Fruit fly (Drosophila melanogaster) whole organism, embryonic: Measurements from ENCODE around the gene papi.

Source experiments
- Adf1 ChIP-seq: fragments of 200-800 bp; sonication (Bioruptor generic); IDR thresholded peaks from 2 replicates; pipeline ENCODE4 v1.3.6; 2022; ENCODE audit warnings: missing biosample characterization, missing genetic modification characterization
- B-H1 ChIP-seq: fragments of 200-800 bp; sonication (Bioruptor generic); IDR thresholded peaks from 3 replicates; pipeline ENCODE4 v1.3.6; 2022; ENCODE audit warnings: missing biosample characterization, missing genetic modification characterization
- BtbVII ChIP-seq: fragments of 200-800 bp; sonication (Bioruptor generic); optimal IDR thresholded peaks from 3 replicates; lab custom pipeline; 2017; ENCODE audit warnings: missing biosample characterization, mild to moderate bottlenecking, missing genetic modification characterization
- CG10462 ChIP-seq: fragments of 200-800 bp; sonication (Bioruptor generic); optimal IDR thresholded peaks from 2 replicates; lab custom pipeline; 2016; ENCODE audit warnings: missing biosample characterization, missing genetic modification characterization
- CG12236 ChIP-seq: fragments of 200-800 bp; sonication (Bioruptor generic); optimal IDR thresholded peaks from 2 replicates; lab custom pipeline; 2016; ENCODE audit warnings: missing biosample characterization, missing genetic modification characterization
- CG12391 ChIP-seq: fragments of 200-800 bp; sonication (Bioruptor generic); optimal IDR thresholded peaks from 3 replicates; lab custom pipeline; 2018; ENCODE audit warnings: missing biosample characterization, mild to moderate bottlenecking, missing genetic modification characterization, moderate library complexity
- CG15269 ChIP-seq: fragments of 200-800 bp; sonication (Bioruptor generic); optimal IDR thresholded peaks from 2 replicates; lab custom pipeline; 2018; ENCODE audit warnings: missing biosample characterization, mild to moderate bottlenecking, missing genetic modification characterization, moderate library complexity
- CG30431 ChIP-seq: fragments of 200-800 bp; sonication (Bioruptor generic); optimal IDR thresholded peaks from 2 replicates; lab custom pipeline; 2017; ENCODE audit warnings: missing biosample characterization, missing genetic modification characterization
- CG31388 ChIP-seq: fragments of 200-800 bp; sonication (Bioruptor generic); optimal IDR thresholded peaks from 2 replicates; lab custom pipeline; 2016; ENCODE audit warnings: missing biosample characterization, missing genetic modification characterization
- CG43689 ChIP-seq: fragments of 200-800 bp; sonication (Bioruptor generic); IDR thresholded peaks from 2 replicates; pipeline ENCODE4 v1.3.6; 2022; ENCODE audit warnings: missing biosample characterization, missing genetic modification characterization
- CG5180 ChIP-seq: fragments of 200-800 bp; sonication (Bioruptor generic); optimal IDR thresholded peaks from 3 replicates; lab custom pipeline; 2017; ENCODE audit warnings: missing biosample characterization, missing genetic modification characterization, mild to moderate bottlenecking, moderate library complexity, missing genetic modification reagents
- CG7556 ChIP-seq: fragments of 200-800 bp; sonication (Bioruptor generic); optimal IDR thresholded peaks from 2 replicates; lab custom pipeline; 2017; ENCODE audit warnings: missing biosample characterization, mild to moderate bottlenecking, missing genetic modification characterization
- D19A ChIP-seq: fragments of 200-800 bp; optimal IDR thresholded peaks from 3 replicates; lab custom pipeline; 2019; ENCODE audit warnings: missing biosample characterization, mild to moderate bottlenecking, missing genetic modification characterization, moderate library complexity
- Dll ChIP-seq: fragments of 200-800 bp; sonication (Bioruptor generic); IDR thresholded peaks from 4 replicates; pipeline ENCODE4 v1.3.6; 2022; ENCODE audit warnings: missing biosample characterization, missing genetic modification characterization; ENCODE audit not compliant: partially characterized antibody
- Eip74EF ChIP-seq, 2 experiments: fragments of 200-800 bp in 1 of 2; fragments of >200 bp in 1 of 2; sonication (Bioruptor generic) in 1 of 2; optimal IDR thresholded peaks; 2 replicates each; lab custom pipeline; 2017 to 2019; ENCODE audit warnings: missing biosample characterization in 2 of 2, missing genetic modification characterization in 2 of 2, mild to moderate bottlenecking in 1 of 2, moderate library complexity in 1 of 2
- Ets65A ChIP-seq: fragments of 200-800 bp; sonication (Bioruptor generic); peaks from one replicate; lab custom pipeline; 2016; ENCODE audit warnings: missing biosample characterization, missing genetic modification characterization
- Hr39 ChIP-seq: fragments of >200 bp; optimal IDR thresholded peaks from 2 replicates; lab custom pipeline; 2017
- Hr78 ChIP-seq, 2 experiments: fragments of 200-800 bp in 1 of 2; fragments of >200 bp in 1 of 2; sonication (Bioruptor generic) in 1 of 2; optimal IDR thresholded peaks; 2 replicates each; lab custom pipeline; 2017 to 2019; ENCODE audit warnings: missing biosample characterization in 2 of 2, missing genetic modification characterization in 2 of 2, mild to moderate bottlenecking in 1 of 2, moderate library complexity in 1 of 2
- Hsf ChIP-seq: fragments of 200-800 bp; sonication (Bioruptor generic); optimal IDR thresholded peaks from 3 replicates; lab custom pipeline; 2016; ENCODE audit warnings: missing biosample characterization, missing genetic modification characterization
- Lim3 ChIP-seq: fragments of 200-800 bp; sonication (Bioruptor generic); IDR thresholded peaks from 2 replicates; pipeline ENCODE4 v1.3.6; 2022; ENCODE audit warnings: missing biosample characterization, missing genetic modification characterization
- MTF-1 ChIP-seq: fragments of 200-800 bp; sonication (Bioruptor generic); optimal IDR thresholded peaks from 2 replicates; lab custom pipeline; 2018; ENCODE audit warnings: missing biosample characterization, mild to moderate bottlenecking, missing genetic modification characterization, borderline replicate concordance
- Stat92E ChIP-seq, 3 experiments: fragments of >200 bp in 2 of 3; fragments of 200-800 bp in 1 of 3; sonication (Bioruptor generic) in 1 of 3; optimal IDR thresholded peaks; 2 replicates each; lab custom pipeline; 2017 to 2019; ENCODE audit warnings: missing biosample characterization in 3 of 3, missing genetic modification characterization in 3 of 3, mild to moderate bottlenecking in 1 of 3, moderate library complexity in 1 of 3
- Xbp1 ChIP-seq: fragments of 200-800 bp; sonication (Bioruptor generic); optimal IDR thresholded peaks from 3 replicates; lab custom pipeline; 2016; ENCODE audit warnings: missing biosample characterization, mild to moderate bottlenecking, missing genetic modification characterization
- al ChIP-seq: fragments of 200-800 bp; sonication (Bioruptor generic); IDR thresholded peaks from 2 replicates; pipeline ENCODE4 v1.3.6; 2022; ENCODE audit warnings: missing biosample characterization, missing genetic modification characterization
- br ChIP-seq: fragments of >200 bp; optimal IDR thresholded peaks from 2 replicates; lab custom pipeline; 2017
- chinmo ChIP-seq: fragments of 200-800 bp; sonication (Bioruptor generic); IDR thresholded peaks from 4 replicates; pipeline ENCODE4 v1.3.6; 2022; ENCODE audit warnings: missing biosample characterization, missing genetic modification characterization; ENCODE audit not compliant: partially characterized antibody
- chm ChIP-seq: fragments of 200-800 bp; sonication (Bioruptor generic); IDR thresholded peaks from 2 replicates; pipeline ENCODE4 v1.3.6; 2022; ENCODE audit warnings: missing biosample characterization, missing genetic modification characterization
- fu2 ChIP-seq: fragments of 200-800 bp; sonication (Bioruptor generic); optimal IDR thresholded peaks from 2 replicates; lab custom pipeline; 2016; ENCODE audit warnings: missing biosample characterization, missing genetic modification characterization
- gro ChIP-seq: fragments of 200-800 bp; sonication (Bioruptor generic); optimal IDR thresholded peaks from 2 replicates; lab custom pipeline; 2016; ENCODE audit warnings: missing biosample characterization, missing genetic modification characterization
- gsb ChIP-seq: fragments of 200-800 bp; sonication (Bioruptor generic); IDR thresholded peaks from 2 replicates; pipeline ENCODE4 v1.3.6; 2022; ENCODE audit warnings: missing biosample characterization, missing genetic modification characterization
- gsb-n ChIP-seq: fragments of 200-800 bp; sonication (Bioruptor generic); optimal IDR thresholded peaks from 3 replicates; lab custom pipeline; 2018; ENCODE audit warnings: missing biosample characterization, mild to moderate bottlenecking, missing genetic modification characterization
- gt ChIP-seq: fragments of 200-800 bp; sonication (Bioruptor generic); IDR thresholded peaks from 2 replicates; pipeline ENCODE4 v1.3.6; 2022; ENCODE audit warnings: missing biosample characterization, missing genetic modification characterization
- kah ChIP-seq: fragments of 200-800 bp; sonication (Bioruptor generic); optimal IDR thresholded peaks from 2 replicates; lab custom pipeline; 2018; ENCODE audit warnings: missing biosample characterization, mild to moderate bottlenecking, missing genetic modification characterization
- kni ChIP-seq: fragments of 200-800 bp; sonication (Bioruptor generic); optimal IDR thresholded peaks from 3 replicates; lab custom pipeline; 2017; ENCODE audit warnings: mild to moderate bottlenecking, missing biosample characterization, missing genetic modification reagents, missing genetic modification characterization
- lmd ChIP-seq: fragments of 200-800 bp; sonication (Bioruptor generic); IDR thresholded peaks from 2 replicates; pipeline ENCODE4 v1.3.6; 2022; ENCODE audit warnings: missing biosample characterization, missing genetic modification characterization
- lola ChIP-seq, 3 experiments: fragments of >200 bp in 2 of 3; fragments of 200-800 bp in 1 of 3; sonication (Bioruptor generic) in 1 of 3; optimal IDR thresholded peaks; 2 replicates each; lab custom pipeline; 2017 to 2019; ENCODE audit warnings: missing biosample characterization in 3 of 3, missing genetic modification characterization in 3 of 3, mild to moderate bottlenecking in 1 of 3, moderate library complexity in 1 of 3
- oc ChIP-seq: fragments of 200-800 bp; sonication (Bioruptor generic); optimal IDR thresholded peaks from 2 replicates; lab custom pipeline; 2018; ENCODE audit warnings: missing biosample characterization, mild to moderate bottlenecking, missing genetic modification characterization, moderate library complexity
- onecut ChIP-seq: fragments of 200-800 bp; sonication (Bioruptor generic); IDR thresholded peaks from 2 replicates; pipeline ENCODE4 v1.3.6; 2022; ENCODE audit warnings: missing biosample characterization, missing genetic modification characterization
- otp ChIP-seq: fragments of 200-800 bp; sonication (Bioruptor generic); IDR thresholded peaks from 3 replicates; pipeline ENCODE4, ENCODE4 v1.3.6; 2022; ENCODE audit warnings: missing biosample characterization, missing genetic modification characterization
- pita ChIP-seq: fragments of 200-800 bp; sonication (Bioruptor generic); optimal IDR thresholded peaks from 2 replicates; lab custom pipeline; 2017; ENCODE audit warnings: missing biosample characterization, mild to moderate bottlenecking, missing genetic modification characterization
- pnt ChIP-seq: fragments of 200-800 bp; sonication (Bioruptor generic); optimal IDR thresholded peaks from 3 replicates; lab custom pipeline; 2016; ENCODE audit warnings: missing biosample characterization, missing genetic modification characterization
- pros ChIP-seq: fragments of 200-800 bp; sonication (Bioruptor generic); optimal IDR thresholded peaks from 3 replicates; lab custom pipeline; 2019; ENCODE audit warnings: missing biosample characterization, mild to moderate bottlenecking, missing genetic modification characterization, moderate library complexity
- pum ChIP-seq: fragments of 200-800 bp; sonication (Bioruptor generic); optimal IDR thresholded peaks from 2 replicates; lab custom pipeline; 2016; ENCODE audit warnings: missing biosample characterization, missing genetic modification characterization
- sisA ChIP-seq: fragments of 200-800 bp; sonication (Bioruptor generic); IDR thresholded peaks from 2 replicates; pipeline ENCODE4 v1.3.6; 2022; ENCODE audit warnings: missing biosample characterization, missing genetic modification characterization
- slp2 ChIP-seq: fragments of 200-800 bp; sonication (Bioruptor generic); optimal IDR thresholded peaks from 2 replicates; lab custom pipeline; 2016; ENCODE audit warnings: missing biosample characterization, missing genetic modification characterization
- tin ChIP-seq: fragments of 200-800 bp; sonication (Bioruptor generic); optimal IDR thresholded peaks from 3 replicates; lab custom pipeline; 2016; ENCODE audit warnings: missing biosample characterization, missing genetic modification characterization
- tio ChIP-seq: fragments of 200-800 bp; sonication (Bioruptor generic); optimal IDR thresholded peaks from 2 replicates; lab custom pipeline; 2017; ENCODE audit warnings: missing biosample characterization, missing genetic modification characterization, inconsistent platforms
- tna ChIP-seq: fragments of 200-800 bp; sonication (Bioruptor generic); IDR thresholded peaks from 2 replicates; pipeline ENCODE4 v1.3.6; 2022; ENCODE audit warnings: missing biosample characterization, missing genetic modification characterization; ENCODE audit not compliant: partially characterized antibody
- z ChIP-seq: fragments of 200-800 bp; sonication (Bioruptor generic); IDR thresholded peaks from 3 replicates; pipeline ENCODE4 v1.3.6; 2022; ENCODE audit warnings: missing biosample characterization, missing genetic modification characterization
- zfh2 ChIP-seq: fragments of 200-800 bp; sonication (Bioruptor generic); optimal IDR thresholded peaks from 2 replicates; lab custom pipeline; 2016; ENCODE audit warnings: missing biosample characterization, missing genetic modification characterization

The papi gene

DNA sequence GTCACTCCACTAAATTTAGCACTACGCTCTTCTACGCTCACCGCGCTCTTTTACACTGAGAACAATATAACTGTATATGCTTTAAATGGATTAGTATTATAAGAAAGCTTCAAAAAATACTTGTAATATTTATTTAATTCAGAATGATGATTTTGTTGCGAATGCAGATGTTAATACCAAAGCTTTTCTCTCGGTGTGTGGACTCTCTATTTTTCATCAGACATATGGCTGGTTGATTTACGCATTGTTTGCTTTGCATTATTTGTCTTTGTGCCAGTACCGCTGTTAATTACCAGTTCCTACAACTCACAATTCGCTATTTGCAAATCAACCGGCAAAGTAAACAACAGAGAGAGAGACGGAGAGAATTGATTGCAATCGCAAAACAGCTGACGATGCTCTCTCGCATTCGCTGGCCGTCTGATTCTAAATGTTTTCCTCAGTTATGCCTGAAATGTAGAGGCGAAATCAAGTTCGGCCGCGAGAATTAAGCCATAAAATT, 1.2 kb downstream of the papi start (continued):
- peak; percentile 93 for TF ChIP-seq oc (tag; lab: Kevin White, UChicago)
- TF ChIP-seq Eip74EF (GFP tag; optimal IDR thresholded peaks at IDR 0.05; lab: Kevin White, UChicago), result peak in 1 of 2 experiments; percentile 92
- peak; percentile 95 for TF ChIP-seq fu2 (GFP tag; lab: Kevin White, UChicago)
- TF ChIP-seq lola (GFP tag; optimal IDR thresholded peaks at IDR 0.05; lab: Kevin White, UChicago), result peak in 1 of 3 experiments; percentile 85
- peak; percentile 88 for TF ChIP-seq pnt (GFP tag; lab: Kevin White, UChicago)
- peak; percentile 97 for TF ChIP-seq sisA (GFP tag; lab: Robert Waterston, UW)
- no peak for TF ChIP-seq Hr39 (lab: Kevin White, UChicago)
- peak; percentile 98 for TF ChIP-seq CG12391 (tag; lab: Kevin White, UChicago)
- TF ChIP-seq pum (GFP tag; lab: Kevin White, UChicago), result peak; percentile 93
- TF ChIP-seq Hsf (GFP tag; lab: Kevin White, UChicago), result peak; percentile 99
- peak; percentile 86 for TF ChIP-seq CG5180 (GFP tag; lab: Kevin White, UChicago)
- peak; percentile 98 for TF ChIP-seq gro
- peak; percentile 98 for TF ChIP-seq chm (GFP tag; lab: Robert Waterston, UW)
- TF ChIP-seq Adf1 (GFP tag; lab: Robert Waterston, UW), result peak; percentile 87
- TF ChIP-seq B-H1 (GFP tag; lab: Robert Waterston, UW), result peak; percentile 97
- peak; percentile 92 for TF ChIP-seq gsb-n (tag; lab: Kevin White, UChicago)
- TF ChIP-seq CG15269, result peak; percentile 99
- peak; percentile 95 for TF ChIP-seq CG12236
- peak; percentile 91; the same call in 3 of the 4 replicates for TF ChIP-seq chinmo (GFP tag; lab: Robert Waterston, UW)
- TF ChIP-seq tin (GFP tag; lab: Kevin White, UChicago), result peak; percentile 93
- TF ChIP-seq Ets65A (GFP tag; lab: Kevin White, UChicago), result peak; percentile 99
- peak; percentile 91 for TF ChIP-seq gt (GFP tag; lab: Robert Waterston, UW)
- peak; percentile 89 for TF ChIP-seq D19A (tag; lab: Kevin White, UChicago)
- peak; percentile 90 for TF ChIP-seq slp2
- TF ChIP-seq MTF-1, result peak; percentile 92
- peak; percentile 91 for TF ChIP-seq CG30431
- peak; percentile 95 for TF ChIP-seq Xbp1 (GFP tag; lab: Kevin White, UChicago)
- peak; percentile 97 for TF ChIP-seq al
- TF ChIP-seq Hr78 (GFP tag; optimal IDR thresholded peaks at IDR 0.05; lab: Kevin White, UChicago), result peak in 1 of 2 experiments; percentile 62
- peak; percentile 92 for TF ChIP-seq onecut (GFP tag; lab: Robert Waterston, UW)
- TF ChIP-seq Lim3 (GFP tag; lab: Robert Waterston, UW), result peak; percentile 81
- TF ChIP-seq pros (GFP tag; lab: Kevin White, UChicago), result no peak
- TF ChIP-seq otp (GFP tag; lab: Robert Waterston, UW), result peak; percentile 98
- TF ChIP-seq pita (GFP tag; lab: Kevin White, UChicago), result no peak
- no peak for TF ChIP-seq br
- peak; percentile 85 for TF ChIP-seq CG31388 (GFP tag; lab: Kevin White, UChicago)
- TF ChIP-seq kni, result peak; percentile 60
- no peak for TF ChIP-seq Dll
- TF ChIP-seq CG43689 (GFP tag; lab: Robert Waterston, UW), result peak; percentile 98
- TF ChIP-seq z (GFP tag; lab: Robert Waterston, UW), result peak; percentile 81
- peak; percentile 97 for TF ChIP-seq gsb
- TF ChIP-seq tna, result no peak
- peak; percentile 97 for TF ChIP-seq CG7556 (GFP tag; lab: Kevin White, UChicago)
- TF ChIP-seq kah (GFP tag; lab: Kevin White, UChicago), result peak; percentile 86
- TF ChIP-seq Stat92E (GFP tag; optimal IDR thresholded peaks at IDR 0.05; lab: Kevin White, UChicago), result peak in 1 of 3 experiments; percentile 48
- peak; percentile 94 for TF ChIP-seq BtbVII (GFP tag; lab: Kevin White, UChicago)
- peak; percentile 95 for TF ChIP-seq zfh2 (GFP tag; lab: Kevin White, UChicago)
- peak; percentile 91 for TF ChIP-seq CG10462 (GFP tag; lab: Kevin White, UChicago)
- peak; percentile 97 for TF ChIP-seq tio
- peak; percentile 98 for TF ChIP-seq lmd (GFP tag; lab: Robert Waterston, UW)
